Fruit fly (Drosophila melanogaster) S2 (cell line): Measurements from ENCODE around the gene CG18764.

Source experiments
- CG8478 ChIP-seq: fragments of >200 bp; optimal IDR thresholded peaks from 2 replicates; lab custom pipeline; 2018
- CTCF ChIP-seq, 2 experiments: fragments of >200 bp; optimal IDR thresholded peaks; 2 replicates each; lab custom pipeline; 2018

dm6 chr3R:11619709-11620409 is 6.8 kb upstream of the CG18764 start, which contains the start of the genes Jupiter and CG14710:
- TF ChIP-seq CG8478 (lab: Kevin White, UChicago): no peak
- peak; percentile 31 to 38 for TF ChIP-seq CTCF (optimal IDR thresholded peaks at IDR 0.05; lab: Kevin White, UChicago)
